Worm (Caenorhabditis elegans): ENCODE data around the gene F37C12.21.

ce11 chrIII:7146341-7146740 is 41.8 kb upstream of the F37C12.21 start:
- TF ChIP-seq madf-10 (tag; optimal IDR thresholded peaks at IDR 0.05), result no peak
- TF ChIP-seq hmg-20 (GFP tag; IDR thresholded peaks at IDR 0.05), result no peak
- no peak for TF ChIP-seq zim-3 (tag; optimal IDR thresholded peaks at IDR 0.05)
- TF ChIP-seq Y79H2A.3 (GFP tag; conservative IDR thresholded peaks at IDR 0.05), result no peak
- TF ChIP-seq xnd-1 (tag; optimal IDR thresholded peaks at IDR 0.05), result no peak
- TF ChIP-seq nfya-1 (tag; optimal IDR thresholded peaks at IDR 0.05; ENCODE audit: borderline replicate concordance, insufficient read depth), result no peak
- TF ChIP-seq unc-130 (GFP tag; optimal IDR thresholded peaks at IDR 0.05), result no peak
- no peak for TF ChIP-seq nfya-2 (GFP tag; IDR thresholded peaks at IDR 0.05)
- no peak for TF ChIP-seq gei-17 (GFP tag; optimal IDR thresholded peaks at IDR 0.05)
- no peak for TF ChIP-seq him-1 (tag; optimal IDR thresholded peaks at IDR 0.05)
- no peak for TF ChIP-seq fkh-3 (tag; optimal IDR thresholded peaks at IDR 0.05)
- TF ChIP-seq F49E8.2 (tag; optimal IDR thresholded peaks at IDR 0.05; ENCODE audit: insufficient read depth), result no peak
- no peak for TF ChIP-seq dpl-1 (GFP tag; optimal IDR thresholded peaks at IDR 0.05)
- no peak for TF ChIP-seq ceh-91 (GFP tag; IDR thresholded peaks at IDR 0.05)

Measured in whole organism, young adult.